ENCODE assay signal across 5 fruit fly cellular contexts in the genomic region with DNA sequence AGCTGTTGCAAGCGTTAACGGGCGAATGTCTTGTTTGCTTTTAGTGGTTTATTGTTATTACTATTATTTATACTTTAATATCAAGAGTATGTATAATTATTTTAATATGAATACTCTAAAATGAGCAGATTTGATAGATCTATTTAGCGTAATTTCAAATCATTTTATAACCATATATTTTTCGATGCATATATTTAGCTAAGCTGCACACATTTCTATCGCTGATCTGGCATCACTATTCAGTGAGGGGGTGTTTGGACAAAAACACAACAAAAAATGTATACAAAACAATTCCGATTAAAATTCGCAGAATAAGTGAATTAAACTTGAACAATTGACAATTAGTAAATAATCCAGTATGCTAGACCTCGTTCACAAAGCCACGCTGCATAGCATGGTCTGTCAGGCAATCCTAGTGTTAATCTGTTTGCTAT.
TF ChIP-seq lines count a peak whose summit lies in the region.

A gene (minus strand): TSS at position 3 of the 434 bp plus-strand sequence.
A gene (plus strand): TSS at position 233 of the 434 bp plus-strand sequence.

- TF ChIP-seq CTCF in whole organism, embryonic (GFP tag; optimal IDR thresholded peaks at IDR 0.05; lab: Kevin White, UChicago) = no peak

TF ChIP-seq in whole organism, adult, 20 proteins besides CTCF, POLR2A, EP300 and RAD21 (continues in another document):
- TF ChIP-seq Crg-1 (GFP tag; optimal IDR thresholded peaks at IDR 0.05; lab: Kevin White, UChicago) (peak; percentile 0), CG7101 (tag; optimal IDR thresholded peaks at IDR 0.05; lab: Kevin White, UChicago) (peak; percentile 72), CG5204 (GFP tag; optimal IDR thresholded peaks at IDR 0.05; lab: Kevin White, UChicago) (no peak), ovo (GFP tag; optimal IDR thresholded peaks at IDR 0.05; lab: Kevin White, UChicago) (no peak), CG7045 (GFP tag; optimal IDR thresholded peaks at IDR 0.05; lab: Kevin White, UChicago) (no peak), pad (GFP tag; optimal IDR thresholded peaks at IDR 0.05; lab: Kevin White, UChicago) (peak; percentile 45), CG12768 (GFP tag; optimal IDR thresholded peaks at IDR 0.05; lab: Kevin White, UChicago) (peak; percentile 30), CG11617 (GFP tag; optimal IDR thresholded peaks at IDR 0.05; lab: Kevin White, UChicago) (peak; percentile 72), Clk (GFP tag; optimal IDR thresholded peaks at IDR 0.05; lab: Kevin White, UChicago) (no peak), Mnt (GFP tag; optimal IDR thresholded peaks at IDR 0.05; lab: Kevin White, UChicago) (peak; percentile 28), toe (GFP tag; optimal IDR thresholded peaks at IDR 0.05; lab: Kevin White, UChicago) (no peak), Hr96 (GFP tag; optimal IDR thresholded peaks at IDR 0.05; lab: Kevin White, UChicago) (no peak), cic (GFP tag; optimal IDR thresholded peaks at IDR 0.05; lab: Kevin White, UChicago) (peak; percentile 27), CG33017 (tag; optimal IDR thresholded peaks at IDR 0.05; lab: Kevin White, UChicago) (peak; percentile 38), kay (GFP tag; lab: Kevin White, UChicago; ENCODE audit: borderline replicate concordance) (no peak), cnc (optimal IDR thresholded peaks at IDR 0.05; lab: Kevin White, UChicago) (no peak), CG14711 (tag; optimal IDR thresholded peaks at IDR 0.05; lab: Kevin White, UChicago) (peak; percentile 69)

TF ChIP-seq in whole organism, embryonic, 481 proteins besides CTCF, POLR2A, EP300 and RAD21 (continues in another document):
- TF ChIP-seq TFAM (GFP tag; optimal IDR thresholded peaks at IDR 0.05; lab: Kevin White, UChicago) (no peak), Dip2 (GFP tag; IDR thresholded peaks at IDR 0.05; lab: Robert Waterston, UW) (no peak), CG11695 (GFP tag; IDR thresholded peaks at IDR 0.05; lab: Robert Waterston, UW) (no peak), wek (GFP tag; optimal IDR thresholded peaks at IDR 0.05; lab: Kevin White, UChicago) (peak; percentile 23), CG12155 (GFP tag; optimal IDR thresholded peaks at IDR 0.05; lab: Kevin White, UChicago) (peak; percentile 28), Dll (GFP tag; IDR thresholded peaks at IDR 0.05; lab: Robert Waterston, UW; ENCODE audit: partially characterized antibody) (0 out of 4 replicates have a peak, but pooled peaks have one; percentile 10), CG32767 (GFP tag; IDR thresholded peaks at IDR 0.05; lab: Robert Waterston, UW) (peak; percentile 22; the same call in 1 of the 2 replicates), CG13424 (tag; optimal IDR thresholded peaks at IDR 0.05; lab: Kevin White, UChicago) (peak; percentile 67), CG15514 (GFP tag; optimal IDR thresholded peaks at IDR 0.05; lab: Kevin White, UChicago) (peak; percentile 61), bsh (GFP tag; optimal IDR thresholded peaks at IDR 0.05; lab: Kevin White, UChicago) (peak in 1 of 2 experiments; percentile 25), gro (GFP tag; optimal IDR thresholded peaks at IDR 0.05; lab: Kevin White, UChicago) (no peak), CG10543 (GFP tag; optimal IDR thresholded peaks at IDR 0.05; lab: Kevin White, UChicago) (peak; percentile 17), Hr51 (GFP tag; optimal IDR thresholded peaks at IDR 0.05; lab: Kevin White, UChicago) (no peak), Lpt (GFP tag; optimal IDR thresholded peaks at IDR 0.05; lab: Kevin White, UChicago) (no peak), oc (tag; optimal IDR thresholded peaks at IDR 0.05; lab: Kevin White, UChicago) (peak; percentile 46), crc (GFP tag; optimal IDR thresholded peaks at IDR 0.05; lab: Kevin White, UChicago) (no peak), CG10321 (GFP tag; IDR thresholded peaks at IDR 0.05; lab: Robert Waterston, UW) (no peak)

TF ChIP-seq in whole organism, prepupa, 60 proteins besides CTCF, POLR2A, EP300 and RAD21 (continues in another document):
- TF ChIP-seq CG7368 (GFP tag; optimal IDR thresholded peaks at IDR 0.05; lab: Kevin White, UChicago) (no peak), Eip78C (GFP tag; lab: Kevin White, UChicago) (peak; percentile 75), CG34406 (GFP tag; optimal IDR thresholded peaks at IDR 0.05; lab: Kevin White, UChicago) (peak; percentile 24), salr (GFP tag; optimal IDR thresholded peaks at IDR 0.05; lab: Kevin White, UChicago) (no peak), CG11762 (GFP tag; optimal IDR thresholded peaks at IDR 0.05; lab: Kevin White, UChicago; ENCODE audit: insufficient read depth) (no peak), fd85E (GFP tag; optimal IDR thresholded peaks at IDR 0.05; lab: Kevin White, UChicago) (no peak), Sox14 (GFP tag; optimal IDR thresholded peaks at IDR 0.05; lab: Kevin White, UChicago) (peak; percentile 44), fkh (GFP tag; optimal IDR thresholded peaks at IDR 0.05; lab: Kevin White, UChicago) (peak; percentile 96), CG31627 (GFP tag; optimal IDR thresholded peaks at IDR 0.05; lab: Kevin White, UChicago) (peak; percentile 10), Gug (GFP tag; IDR thresholded peaks at IDR 0.05; lab: Robert Waterston, UW) (no peak), Eip75B (GFP tag; optimal IDR thresholded peaks at IDR 0.05; lab: Kevin White, UChicago) (no peak), CG8119 (GFP tag; IDR thresholded peaks at IDR 0.05; lab: Robert Waterston, UW) (no peak), topi (GFP tag; optimal IDR thresholded peaks at IDR 0.05; lab: Kevin White, UChicago) (peak; percentile 25), CG10669 (GFP tag; optimal IDR thresholded peaks at IDR 0.05; lab: Kevin White, UChicago) (peak; percentile 30), CG6792 (GFP tag; optimal IDR thresholded peaks at IDR 0.05; lab: Kevin White, UChicago) (no peak), CG6808 (GFP tag; optimal IDR thresholded peaks at IDR 0.05; lab: Kevin White, UChicago) (no peak), cyc (GFP tag; optimal IDR thresholded peaks at IDR 0.05; lab: Kevin White, UChicago) (peak; percentile 36), esn (GFP tag; optimal IDR thresholded peaks at IDR 0.05; lab: Kevin White, UChicago) (peak; percentile 54), Ets96B (tag; optimal IDR thresholded peaks at IDR 0.05; lab: Kevin White, UChicago) (peak; percentile 35)

TF ChIP-seq in whole organism, pupa, 21 proteins besides CTCF, POLR2A, EP300 and RAD21:
- peak; percentile 6 for TF ChIP-seq CG9948 (tag; optimal IDR thresholded peaks at IDR 0.05; lab: Kevin White, UChicago)
- peak; percentile 9 for TF ChIP-seq EcR (GFP tag; optimal IDR thresholded peaks at IDR 0.05; lab: Kevin White, UChicago)
- TF ChIP-seq CG15710 (tag; optimal IDR thresholded peaks at IDR 0.05; lab: Kevin White, UChicago) = peak; percentile 39
- no peak for TF ChIP-seq CG8301 (tag; optimal IDR thresholded peaks at IDR 0.05; lab: Kevin White, UChicago)
- TF ChIP-seq Snoo (tag; optimal IDR thresholded peaks at IDR 0.05; lab: Kevin White, UChicago) = peak; percentile 28
- TF ChIP-seq rn (GFP tag; IDR thresholded peaks at IDR 0.05; lab: Robert Waterston, UW) = no peak
- TF ChIP-seq gl (tag; optimal IDR thresholded peaks at IDR 0.05; lab: Kevin White, UChicago) = no peak
- TF ChIP-seq Pif1A (GFP tag; optimal IDR thresholded peaks at IDR 0.05; lab: Kevin White, UChicago) = no peak
- no peak for TF ChIP-seq D1 (tag; optimal IDR thresholded peaks at IDR 0.05; lab: Kevin White, UChicago)
- TF ChIP-seq CG34367 (tag; optimal IDR thresholded peaks at IDR 0.05; lab: Kevin White, UChicago) = no peak
- peak; percentile 15 for TF ChIP-seq CG17806 (tag; optimal IDR thresholded peaks at IDR 0.05; lab: Kevin White, UChicago)
- no peak for TF ChIP-seq CG10348 (GFP tag; IDR thresholded peaks at IDR 0.05; lab: Robert Waterston, UW)
- no peak for TF ChIP-seq CG12605 (GFP tag; IDR thresholded peaks at IDR 0.05; lab: Robert Waterston, UW)
- TF ChIP-seq CG8159 (tag; optimal IDR thresholded peaks at IDR 0.05; lab: Kevin White, UChicago) = no peak
- no peak for TF ChIP-seq fd96Ca (GFP tag; IDR thresholded peaks at IDR 0.05; lab: Robert Waterston, UW)
- TF ChIP-seq CG4496 (GFP tag; IDR thresholded peaks at IDR 0.05; lab: Robert Waterston, UW) = no peak
- no peak for TF ChIP-seq Ets98B (GFP tag; IDR thresholded peaks at IDR 0.05; lab: Robert Waterston, UW)
- TF ChIP-seq CG32121 (GFP tag; IDR thresholded peaks at IDR 0.05; lab: Robert Waterston, UW) = 0 out of 2 replicates have a peak, but pooled peaks have one; percentile 13

TF ChIP-seq in whole organism, wandering third instar larva, 38 proteins besides CTCF, POLR2A, EP300 and RAD21:
- no peak for TF ChIP-seq sv (GFP tag; optimal IDR thresholded peaks at IDR 0.05; lab: Kevin White, UChicago)
- TF ChIP-seq brk (GFP tag; optimal IDR thresholded peaks at IDR 0.05; lab: Kevin White, UChicago) = no peak
- TF ChIP-seq woc (GFP tag; optimal IDR thresholded peaks at IDR 0.05; lab: Kevin White, UChicago) = peak; percentile 71
- peak; percentile 67 for TF ChIP-seq HLH106 (tag; optimal IDR thresholded peaks at IDR 0.05; lab: Kevin White, UChicago)
- peak; percentile 49 for TF ChIP-seq h (GFP tag; optimal IDR thresholded peaks at IDR 0.05; lab: Kevin White, UChicago)
- peak; percentile 11 for TF ChIP-seq OdsH (GFP tag; optimal IDR thresholded peaks at IDR 0.05; lab: Kevin White, UChicago)
- TF ChIP-seq foxo (GFP tag; optimal IDR thresholded peaks at IDR 0.05; lab: Kevin White, UChicago) = peak in 1 of 2 experiments; percentile 66
- no peak for TF ChIP-seq jim (GFP tag; optimal IDR thresholded peaks at IDR 0.05; lab: Kevin White, UChicago)
- TF ChIP-seq Rel (GFP tag; optimal IDR thresholded peaks at IDR 0.05; lab: Kevin White, UChicago) = no peak
- peak; percentile 51 for TF ChIP-seq Rel (tag; optimal IDR thresholded peaks at IDR 0.05; lab: Kevin White, UChicago)
- peak; percentile 51 for TF ChIP-seq psq (GFP tag; optimal IDR thresholded peaks at IDR 0.05; lab: Kevin White, UChicago)
- TF ChIP-seq CG9705 (GFP tag; optimal IDR thresholded peaks at IDR 0.05; lab: Kevin White, UChicago) = peak; percentile 56
- TF ChIP-seq N (GFP tag; optimal IDR thresholded peaks at IDR 0.05; lab: Kevin White, UChicago) = no peak
- peak; percentile 87 for TF ChIP-seq Myc (optimal IDR thresholded peaks at IDR 0.05; lab: Kevin White, UChicago)
- TF ChIP-seq rgr (GFP tag; optimal IDR thresholded peaks at IDR 0.05; lab: Kevin White, UChicago) = peak; percentile 70
- TF ChIP-seq Sp1 (GFP tag; optimal IDR thresholded peaks at IDR 0.05; lab: Kevin White, UChicago) = peak; percentile 29
- TF ChIP-seq Hr83 (GFP tag; optimal IDR thresholded peaks at IDR 0.05; lab: Kevin White, UChicago; ENCODE audit: poor library complexity, severe bottlenecking) = peak; percentile 23
TF ChIP-seq in whole organism, wandering third instar larva: peak in this region for 12.
